Fruit fly (Drosophila melanogaster) whole organism, embryonic: ENCODE measurements around the gene CG5355.
A peak's percentile ranks its signal among the peaks of the same experiment; 100 is the strongest.

Experiments used
- Abd-B ChIP-seq: fragments of 200-800 bp; sonication (Bioruptor generic); optimal IDR thresholded peaks from 2 replicates; lab custom pipeline; 2018; ENCODE audit warnings: missing biosample characterization, mild to moderate bottlenecking, missing genetic modification characterization, moderate library complexity
- Atf3 ChIP-seq: fragments of 200-800 bp; sonication (Bioruptor generic); optimal IDR thresholded peaks from 3 replicates; lab custom pipeline; 2016; ENCODE audit warnings: missing biosample characterization, missing genetic modification characterization
- Bgb ChIP-seq: fragments of 200-800 bp; sonication (Bioruptor generic); IDR thresholded peaks from 2 replicates; pipeline ENCODE4 v1.3.6; 2022; ENCODE audit warnings: missing biosample characterization, missing genetic modification characterization; ENCODE audit not compliant: partially characterized antibody
- BtbVII ChIP-seq: fragments of 200-800 bp; sonication (Bioruptor generic); optimal IDR thresholded peaks from 3 replicates; lab custom pipeline; 2017; ENCODE audit warnings: missing biosample characterization, mild to moderate bottlenecking, missing genetic modification characterization
- CG10274 ChIP-seq: fragments of 200-800 bp; sonication (Bioruptor generic); optimal IDR thresholded peaks from 3 replicates; lab custom pipeline; 2017; ENCODE audit warnings: missing biosample characterization, mild to moderate bottlenecking, missing genetic modification characterization
- CG11696 ChIP-seq: fragments of 200-800 bp; sonication (Bioruptor generic); IDR thresholded peaks from 2 replicates; pipeline ENCODE4 v1.3.6; 2022; ENCODE audit warnings: missing biosample characterization, missing genetic modification characterization
- CG12155 ChIP-seq: fragments of 200-800 bp; sonication (Bioruptor generic); optimal IDR thresholded peaks from 3 replicates; lab custom pipeline; 2016; ENCODE audit warnings: missing biosample characterization, missing genetic modification characterization
- CG12236 ChIP-seq: fragments of 200-800 bp; sonication (Bioruptor generic); optimal IDR thresholded peaks from 2 replicates; lab custom pipeline; 2016; ENCODE audit warnings: missing biosample characterization, missing genetic modification characterization
- CG12744 ChIP-seq: fragments of 200-800 bp; sonication (Bioruptor generic); optimal IDR thresholded peaks from 2 replicates; lab custom pipeline; 2016; ENCODE audit warnings: missing biosample characterization, missing genetic modification characterization
- CG14441 ChIP-seq: fragments of 200-800 bp; sonication (Bioruptor generic); IDR thresholded peaks from 2 replicates; pipeline ENCODE4 v1.3.6; 2022; ENCODE audit warnings: missing biosample characterization, missing genetic modification characterization
- CG14710 ChIP-seq: fragments of 200-800 bp; sonication (Bioruptor generic); optimal IDR thresholded peaks from 3 replicates; lab custom pipeline; 2019; ENCODE audit warnings: missing biosample characterization, mild to moderate bottlenecking, missing genetic modification characterization, moderate library complexity
- CG15514 ChIP-seq: fragments of 200-800 bp; sonication (Bioruptor generic); optimal IDR thresholded peaks from 3 replicates; lab custom pipeline; 2017; ENCODE audit warnings: missing biosample characterization, missing genetic modification characterization, mild to moderate bottlenecking, moderate library complexity, missing genetic modification reagents
- CG18764 ChIP-seq: fragments of 200-800 bp; sonication (Bioruptor generic); optimal IDR thresholded peaks from 3 replicates; lab custom pipeline; 2016; ENCODE audit warnings: missing biosample characterization, missing genetic modification characterization
- CG2678 ChIP-seq: fragments of 200-800 bp; sonication (Bioruptor generic); optimal IDR thresholded peaks from 3 replicates; lab custom pipeline; 2019; ENCODE audit warnings: missing biosample characterization, mild to moderate bottlenecking, missing genetic modification characterization, moderate library complexity
- CG2875 ChIP-seq: fragments of 200-800 bp; sonication (Bioruptor generic); optimal IDR thresholded peaks from 2 replicates; lab custom pipeline; 2017; ENCODE audit warnings: missing biosample characterization, mild to moderate bottlenecking, missing genetic modification characterization, missing genetic modification reagents
- CG3065 ChIP-seq: fragments of 200-800 bp; sonication (Bioruptor generic); optimal IDR thresholded peaks from 2 replicates; lab custom pipeline; 2016; ENCODE audit warnings: missing biosample characterization, missing genetic modification characterization
- CG4328 ChIP-seq: fragments of 200-800 bp; sonication (Bioruptor generic); optimal IDR thresholded peaks from 3 replicates; lab custom pipeline; 2017; ENCODE audit warnings: missing biosample characterization, missing genetic modification reagents, missing genetic modification characterization
- CG43689 ChIP-seq: fragments of 200-800 bp; sonication (Bioruptor generic); IDR thresholded peaks from 2 replicates; pipeline ENCODE4 v1.3.6; 2022; ENCODE audit warnings: missing biosample characterization, missing genetic modification characterization
- CG5953 ChIP-seq: fragments of 200-800 bp; sonication (Bioruptor generic); IDR thresholded peaks from 2 replicates; pipeline ENCODE4 v1.3.6; 2022; ENCODE audit warnings: missing biosample characterization, missing genetic modification characterization
- CG6791 ChIP-seq: fragments of 200-800 bp; sonication (Bioruptor generic); IDR thresholded peaks from 3 replicates; pipeline ENCODE4 v1.3.6; 2022; ENCODE audit warnings: missing biosample characterization, missing genetic modification characterization; ENCODE audit not compliant: partially characterized antibody
- CG8765 ChIP-seq: fragments of 200-800 bp; sonication (Bioruptor generic); IDR thresholded peaks from 2 replicates; pipeline ENCODE4 v1.3.6; 2022; ENCODE audit warnings: missing biosample characterization, missing genetic modification characterization
- Dad ChIP-seq: fragments of 200-800 bp; sonication (Bioruptor generic); optimal IDR thresholded peaks from 3 replicates; lab custom pipeline; 2016; ENCODE audit warnings: missing biosample characterization, missing genetic modification characterization
- Doc2 ChIP-seq: fragments of 200-800 bp; sonication (Bioruptor generic); IDR thresholded peaks from 2 replicates; pipeline ENCODE4 v1.3.6; 2022; ENCODE audit warnings: missing biosample characterization, missing genetic modification characterization
- Dref ChIP-seq: fragments of 200-800 bp; sonication (Bioruptor generic); IDR thresholded peaks from 2 replicates; pipeline ENCODE4 v1.3.6; 2022; ENCODE audit warnings: missing biosample characterization, missing genetic modification characterization
- Eip74EF ChIP-seq, 2 experiments: fragments of 200-800 bp in 1 of 2; fragments of >200 bp in 1 of 2; sonication (Bioruptor generic) in 1 of 2; optimal IDR thresholded peaks; 2 replicates each; lab custom pipeline; 2017 to 2019; ENCODE audit warnings: missing biosample characterization in 2 of 2, missing genetic modification characterization in 2 of 2, mild to moderate bottlenecking in 1 of 2, moderate library complexity in 1 of 2
- Hsf ChIP-seq: fragments of 200-800 bp; sonication (Bioruptor generic); optimal IDR thresholded peaks from 3 replicates; lab custom pipeline; 2016; ENCODE audit warnings: missing biosample characterization, missing genetic modification characterization
- Nf-YC ChIP-seq: fragments of 200-800 bp; optimal IDR thresholded peaks from 3 replicates; lab custom pipeline; 2019; ENCODE audit warnings: missing biosample characterization, mild to moderate bottlenecking, missing genetic modification characterization, moderate library complexity
- Oaz ChIP-seq: fragments of 200-800 bp; sonication (Bioruptor generic); IDR thresholded peaks from 2 replicates; pipeline ENCODE4 v1.3.6; 2022; ENCODE audit warnings: missing biosample characterization, missing genetic modification characterization
- Rx ChIP-seq: fragments of 200-800 bp; sonication (Bioruptor generic); IDR thresholded peaks from 2 replicates; pipeline ENCODE4 v1.3.6; 2022; ENCODE audit warnings: missing biosample characterization, missing genetic modification characterization
- Sox100B ChIP-seq: fragments of 200-800 bp; sonication (Bioruptor generic); optimal IDR thresholded peaks from 3 replicates; lab custom pipeline; 2018; ENCODE audit warnings: missing biosample characterization, mild to moderate bottlenecking, missing genetic modification characterization
- Sry-δ ChIP-seq: fragments of 200-800 bp; sonication (Bioruptor generic); optimal IDR thresholded peaks from 2 replicates; lab custom pipeline; 2016; ENCODE audit warnings: missing biosample characterization, missing genetic modification characterization
- ato ChIP-seq: fragments of 200-800 bp; sonication (Bioruptor generic); IDR thresholded peaks from 2 replicates; pipeline ENCODE4 v1.3.6; 2022; ENCODE audit warnings: missing biosample characterization, missing genetic modification characterization; ENCODE audit not compliant: partially characterized antibody
- dmrt99B ChIP-seq: fragments of 200-800 bp; sonication (Bioruptor generic); optimal IDR thresholded peaks from 2 replicates; lab custom pipeline; 2018; ENCODE audit warnings: missing biosample characterization, mild to moderate bottlenecking, missing genetic modification characterization, moderate library complexity
- en ChIP-seq: fragments of 200-800 bp; sonication (Bioruptor generic); optimal IDR thresholded peaks from 2 replicates; lab custom pipeline; 2016; ENCODE audit warnings: missing biosample characterization, missing genetic modification characterization
- fd102C ChIP-seq: fragments of 200-800 bp; sonication (Bioruptor generic); optimal IDR thresholded peaks from 2 replicates; lab custom pipeline; 2018; ENCODE audit warnings: missing biosample characterization, mild to moderate bottlenecking, missing genetic modification characterization, moderate library complexity
- gt ChIP-seq: fragments of 200-800 bp; sonication (Bioruptor generic); IDR thresholded peaks from 2 replicates; pipeline ENCODE4 v1.3.6; 2022; ENCODE audit warnings: missing biosample characterization, missing genetic modification characterization
- hb ChIP-seq: fragments of 200-800 bp; sonication (Bioruptor generic); IDR thresholded peaks from 3 replicates; pipeline ENCODE4 v1.3.6; 2022; ENCODE audit warnings: missing biosample characterization, missing genetic modification characterization; ENCODE audit not compliant: partially characterized antibody
- hth ChIP-seq: fragments of >200 bp; optimal IDR thresholded peaks from 2 replicates; lab custom pipeline; 2017; ENCODE audit warnings: inconsistent platforms
- insv ChIP-seq, 2 experiments: fragments of 200-800 bp; sonication (Bioruptor generic); optimal IDR thresholded peaks; 3 replicates each; lab custom pipeline; 2016 to 2018; ENCODE audit warnings: missing biosample characterization in 2 of 2, missing genetic modification characterization in 2 of 2
- lab ChIP-seq: fragments of 200-800 bp; sonication (Bioruptor generic); optimal IDR thresholded peaks from 3 replicates; lab custom pipeline; 2017; ENCODE audit warnings: missing biosample characterization, missing genetic modification characterization, mild to moderate bottlenecking, moderate library complexity, missing genetic modification reagents
- nerfin-1 ChIP-seq: fragments of 200-800 bp; sonication (Bioruptor generic); optimal IDR thresholded peaks from 3 replicates; lab custom pipeline; 2019; ENCODE audit warnings: missing biosample characterization, mild to moderate bottlenecking, missing genetic modification characterization, moderate library complexity
- odd ChIP-seq: fragments of 200-800 bp; sonication (Bioruptor generic); optimal IDR thresholded peaks from 2 replicates; lab custom pipeline; 2017; ENCODE audit warnings: missing biosample characterization, mild to moderate bottlenecking, missing genetic modification characterization
- pita ChIP-seq: fragments of 200-800 bp; sonication (Bioruptor generic); optimal IDR thresholded peaks from 2 replicates; lab custom pipeline; 2017; ENCODE audit warnings: missing biosample characterization, mild to moderate bottlenecking, missing genetic modification characterization
- tio ChIP-seq: fragments of 200-800 bp; sonication (Bioruptor generic); optimal IDR thresholded peaks from 2 replicates; lab custom pipeline; 2017; ENCODE audit warnings: missing biosample characterization, missing genetic modification characterization, inconsistent platforms
- trem ChIP-seq: fragments of 200-800 bp; optimal IDR thresholded peaks from 3 replicates; lab custom pipeline; 2019; ENCODE audit warnings: missing biosample characterization, mild to moderate bottlenecking, missing genetic modification characterization, moderate library complexity
- tx ChIP-seq: fragments of 200-800 bp; sonication (Bioruptor generic); optimal IDR thresholded peaks from 2 replicates; lab custom pipeline; 2016; ENCODE audit warnings: missing biosample characterization, missing genetic modification characterization
- zen ChIP-seq: fragments of 200-800 bp; sonication (Bioruptor generic); optimal IDR thresholded peaks from 3 replicates; lab custom pipeline; 2018; ENCODE audit warnings: missing biosample characterization, mild to moderate bottlenecking, missing genetic modification characterization, moderate library complexity

The CG5355 gene

dm6 chr2L:10387869-10388726 is 25.2 kb downstream of the CG5355 start, which contains the start of gene da (continued):
- peak; percentile 63 for TF ChIP-seq CG2678 (tag; lab: Kevin White, UChicago)
- TF ChIP-seq Bgb = peak; percentile 49; the same call in 1 of the 2 replicates
- TF ChIP-seq trem = peak; percentile 59
- TF ChIP-seq CG12155 (GFP tag; lab: Kevin White, UChicago) = peak; percentile 50
- peak; percentile 3 for TF ChIP-seq CG12744
- no peak for TF ChIP-seq insv (GFP tag; optimal IDR thresholded peaks at IDR 0.05; lab: Kevin White, UChicago)
- TF ChIP-seq CG11696 = no peak
- peak; percentile 74 for TF ChIP-seq CG14710 (tag; lab: Kevin White, UChicago)
- no peak for TF ChIP-seq CG5953
- TF ChIP-seq nerfin-1 (tag; lab: Kevin White, UChicago) = peak; percentile 31
- TF ChIP-seq Doc2 (GFP tag; lab: Robert Waterston, UW) = no peak
- peak; percentile 33 for TF ChIP-seq CG18764 (GFP tag; lab: Kevin White, UChicago)
- peak; percentile 45 for TF ChIP-seq Dad
- TF ChIP-seq Oaz = no peak
- no peak for TF ChIP-seq CG10274
- TF ChIP-seq CG4328 (GFP tag; lab: Kevin White, UChicago) = no peak
- peak; percentile 52 for TF ChIP-seq Nf-YC (tag; lab: Kevin White, UChicago)
- peak; percentile 73 for TF ChIP-seq Hsf (GFP tag; lab: Kevin White, UChicago)
- TF ChIP-seq zen = peak; percentile 57
- peak; percentile 59 for TF ChIP-seq CG14441 (GFP tag; lab: Robert Waterston, UW)
- peak; percentile 63 for TF ChIP-seq dmrt99B (tag; lab: Kevin White, UChicago)
- no peak for TF ChIP-seq CG43689
- no peak for TF ChIP-seq tio (GFP tag; lab: Kevin White, UChicago)
- TF ChIP-seq hth = no peak
- TF ChIP-seq Rx (GFP tag; lab: Robert Waterston, UW) = no peak; the same call in 1 of the 2 replicates
- peak; percentile 17; the same call in 1 of the 2 replicates for TF ChIP-seq ato
- TF ChIP-seq Sry-δ (GFP tag; lab: Kevin White, UChicago) = peak; percentile 71
- TF ChIP-seq gt (GFP tag; lab: Robert Waterston, UW) = no peak
- TF ChIP-seq Abd-B (GFP tag; lab: Kevin White, UChicago) = no peak
- TF ChIP-seq lab = no peak
- TF ChIP-seq Sox100B (GFP tag; lab: Kevin White, UChicago) = peak; percentile 51
- TF ChIP-seq CG6791 (GFP tag; lab: Robert Waterston, UW) = peak; percentile 60; the same call in 1 of the 3 replicates
- peak; percentile 44 for TF ChIP-seq tx (GFP tag; lab: Kevin White, UChicago)
- peak; percentile 25 for TF ChIP-seq CG2875 (GFP tag; lab: Kevin White, UChicago)
- TF ChIP-seq fd102C = no peak
- TF ChIP-seq pita (GFP tag; lab: Kevin White, UChicago) = no peak
- no peak for TF ChIP-seq CG8765 (GFP tag; lab: Robert Waterston, UW)
- TF ChIP-seq BtbVII = peak; percentile 19
- TF ChIP-seq CG15514 = peak; percentile 81
- TF ChIP-seq CG12236 (GFP tag; lab: Kevin White, UChicago) = peak; percentile 48
- peak; percentile 23 for TF ChIP-seq odd (GFP tag; lab: Kevin White, UChicago)
- peak in 1 of 2 experiments; percentile 70 for TF ChIP-seq Eip74EF (GFP tag; optimal IDR thresholded peaks at IDR 0.05; lab: Kevin White, UChicago)
- TF ChIP-seq Atf3 (GFP tag; lab: Kevin White, UChicago) = peak; percentile 72
- TF ChIP-seq Dref (GFP tag; lab: Robert Waterston, UW) = peak; percentile 92
- TF ChIP-seq hb (GFP tag; lab: Robert Waterston, UW) = no peak
- no peak for TF ChIP-seq en (GFP tag; lab: Kevin White, UChicago)
- no peak for TF ChIP-seq CG3065 (GFP tag; lab: Kevin White, UChicago)
- TF ChIP-seq, all 482 proteins: peak for 294
